Fruit fly (Drosophila melanogaster) whole organism, embryonic: ENCODE measurements around the gene pyd.
A peak's percentile ranks its signal among the peaks of the same experiment; 100 is the strongest.

Experiments used
- Aef1 ChIP-seq: fragments of 200-800 bp; sonication (Bioruptor generic); IDR thresholded peaks from 3 replicates; pipeline ENCODE4 v1.3.6; 2022; ENCODE audit warnings: missing biosample characterization, missing genetic modification characterization
- Blimp-1 ChIP-seq: fragments of 200-800 bp; sonication (Bioruptor generic); optimal IDR thresholded peaks from 3 replicates; lab custom pipeline; 2018; ENCODE audit warnings: missing biosample characterization, missing genetic modification characterization, mild to moderate bottlenecking, moderate library complexity, missing genetic modification reagents
- CG14014 ChIP-seq: fragments of 200-800 bp; sonication (Bioruptor generic); IDR thresholded peaks from 2 replicates; pipeline ENCODE4 v1.3.6; 2022; ENCODE audit warnings: missing biosample characterization, missing genetic modification characterization
- CG14050 ChIP-seq: fragments of 200-800 bp; sonication (Bioruptor generic); IDR thresholded peaks from 3 replicates; pipeline ENCODE4 v1.3.6; 2022; ENCODE audit warnings: missing biosample characterization, missing genetic modification characterization
- CG15011 ChIP-seq: fragments of 200-800 bp; sonication (Bioruptor generic); optimal IDR thresholded peaks from 3 replicates; lab custom pipeline; 2018; ENCODE audit warnings: missing biosample characterization, mild to moderate bottlenecking, missing genetic modification characterization
- CG16813 ChIP-seq: fragments of 200-800 bp; sonication (Bioruptor generic); IDR thresholded peaks from 3 replicates; pipeline ENCODE4 v1.3.6; 2022; ENCODE audit warnings: missing biosample characterization, missing genetic modification characterization; ENCODE audit not compliant: partially characterized antibody
- CG1832 ChIP-seq: fragments of 200-800 bp; sonication (Bioruptor generic); optimal IDR thresholded peaks from 2 replicates; lab custom pipeline; 2017; ENCODE audit warnings: missing biosample characterization, mild to moderate bottlenecking, missing genetic modification characterization, inconsistent platforms
- CG2116 ChIP-seq: fragments of 200-800 bp; sonication (Bioruptor generic); optimal IDR thresholded peaks from 3 replicates; lab custom pipeline; 2018; ENCODE audit warnings: missing biosample characterization, mild to moderate bottlenecking, missing genetic modification characterization
- CG2712 ChIP-seq: fragments of 200-800 bp; optimal IDR thresholded peaks from 3 replicates; lab custom pipeline; 2019; ENCODE audit warnings: missing biosample characterization, mild to moderate bottlenecking, missing genetic modification characterization, moderate library complexity
- CG4424 ChIP-seq: fragments of 200-800 bp; sonication (Bioruptor generic); optimal IDR thresholded peaks from 3 replicates; lab custom pipeline; 2016; ENCODE audit warnings: missing biosample characterization, missing genetic modification characterization
- CG6175 ChIP-seq: fragments of 200-800 bp; sonication (Bioruptor generic); IDR thresholded peaks from 3 replicates; pipeline ENCODE4 v1.3.6; 2022; ENCODE audit warnings: missing biosample characterization, missing genetic modification characterization
- CG6854 ChIP-seq: fragments of 200-800 bp; sonication (Bioruptor generic); optimal IDR thresholded peaks from 3 replicates; lab custom pipeline; 2017; ENCODE audit warnings: missing biosample characterization, mild to moderate bottlenecking, missing genetic modification characterization
- CG8944 ChIP-seq: fragments of 200-800 bp; sonication (Bioruptor generic); optimal IDR thresholded peaks from 3 replicates; lab custom pipeline; 2016; ENCODE audit warnings: missing biosample characterization, missing genetic modification characterization
- CG9876 ChIP-seq: fragments of 200-800 bp; sonication (Bioruptor generic); optimal IDR thresholded peaks from 2 replicates; lab custom pipeline; 2016; ENCODE audit warnings: missing biosample characterization, missing genetic modification characterization
- Dip3 ChIP-seq: fragments of 200-800 bp; sonication (Bioruptor generic); optimal IDR thresholded peaks from 3 replicates; lab custom pipeline; 2016; ENCODE audit warnings: missing biosample characterization, missing genetic modification characterization
- Ets65A ChIP-seq: fragments of 200-800 bp; sonication (Bioruptor generic); peaks from one replicate; lab custom pipeline; 2016; ENCODE audit warnings: missing biosample characterization, missing genetic modification characterization
- Gug ChIP-seq: fragments of 200-800 bp; sonication (Bioruptor generic); IDR thresholded peaks from 4 replicates; pipeline ENCODE4 v1.3.6; 2022; ENCODE audit warnings: missing biosample characterization, missing genetic modification characterization
- HLH54F ChIP-seq: fragments of 200-800 bp; sonication (Bioruptor generic); optimal IDR thresholded peaks from 3 replicates; lab custom pipeline; 2016; ENCODE audit warnings: missing biosample characterization, missing genetic modification characterization
- HmgD ChIP-seq: fragments of 200-800 bp; sonication (Bioruptor generic); optimal IDR thresholded peaks from 3 replicates; lab custom pipeline; 2016; ENCODE audit warnings: missing biosample characterization, missing genetic modification characterization
- Hmr ChIP-seq: fragments of 200-800 bp; sonication (Bioruptor generic); optimal IDR thresholded peaks from 3 replicates; lab custom pipeline; 2017; ENCODE audit warnings: mild to moderate bottlenecking, missing biosample characterization, missing genetic modification reagents, missing genetic modification characterization
- Nf-YB ChIP-seq: fragments of 200-800 bp; sonication (Bioruptor generic); optimal IDR thresholded peaks from 3 replicates; lab custom pipeline; 2019; ENCODE audit warnings: missing biosample characterization, mild to moderate bottlenecking, missing genetic modification characterization, moderate library complexity
- PHDP ChIP-seq: fragments of 200-800 bp; sonication (Bioruptor generic); optimal IDR thresholded peaks from 3 replicates; lab custom pipeline; 2018; ENCODE audit warnings: missing biosample characterization, mild to moderate bottlenecking, missing genetic modification characterization, moderate library complexity
- Rx ChIP-seq: fragments of 200-800 bp; sonication (Bioruptor generic); IDR thresholded peaks from 2 replicates; pipeline ENCODE4 v1.3.6; 2022; ENCODE audit warnings: missing biosample characterization, missing genetic modification characterization
- Sox100B ChIP-seq: fragments of 200-800 bp; sonication (Bioruptor generic); optimal IDR thresholded peaks from 3 replicates; lab custom pipeline; 2018; ENCODE audit warnings: missing biosample characterization, mild to moderate bottlenecking, missing genetic modification characterization
- Vsx1 ChIP-seq: fragments of 200-800 bp; sonication (Bioruptor generic); optimal IDR thresholded peaks from 2 replicates; lab custom pipeline; 2017; ENCODE audit warnings: missing biosample characterization, mild to moderate bottlenecking, missing genetic modification characterization, missing genetic modification reagents
- Xbp1 ChIP-seq: fragments of 200-800 bp; sonication (Bioruptor generic); optimal IDR thresholded peaks from 3 replicates; lab custom pipeline; 2016; ENCODE audit warnings: missing biosample characterization, mild to moderate bottlenecking, missing genetic modification characterization
- abd-A ChIP-seq: fragments of 200-800 bp; sonication (Bioruptor generic); optimal IDR thresholded peaks from 3 replicates; lab custom pipeline; 2019; ENCODE audit warnings: missing biosample characterization, mild to moderate bottlenecking, missing genetic modification characterization, moderate library complexity
- az2 ChIP-seq: fragments of 200-800 bp; sonication (Bioruptor generic); optimal IDR thresholded peaks from 3 replicates; lab custom pipeline; 2016; ENCODE audit warnings: missing biosample characterization, missing genetic modification characterization
- bab2 ChIP-seq: fragments of 200-800 bp; sonication (Bioruptor generic); optimal IDR thresholded peaks from 2 replicates; lab custom pipeline; 2016; ENCODE audit warnings: missing biosample characterization, missing genetic modification characterization
- br ChIP-seq: fragments of >200 bp; optimal IDR thresholded peaks from 2 replicates; lab custom pipeline; 2017
- cad ChIP-seq: fragments of >200 bp; optimal IDR thresholded peaks from 2 replicates; lab custom pipeline; 2017; ENCODE audit warnings: missing biosample characterization, missing genetic modification characterization
- da ChIP-seq: fragments of 200-800 bp; sonication (Bioruptor generic); optimal IDR thresholded peaks from 2 replicates; lab custom pipeline; 2016; ENCODE audit warnings: missing biosample characterization, missing genetic modification characterization
- dati ChIP-seq: fragments of 200-800 bp; sonication (Bioruptor generic); IDR thresholded peaks from 2 replicates; pipeline ENCODE4 v1.3.6; 2022; ENCODE audit warnings: missing biosample characterization, missing genetic modification characterization
- dm ChIP-seq: fragments of 200-800 bp; sonication (Bioruptor generic); optimal IDR thresholded peaks from 3 replicates; lab custom pipeline; 2016; ENCODE audit warnings: missing biosample characterization, missing genetic modification characterization
- exex ChIP-seq: fragments of 200-800 bp; sonication (Bioruptor generic); optimal IDR thresholded peaks from 4 replicates; lab custom pipeline; 2018; ENCODE audit warnings: missing biosample characterization, mild to moderate bottlenecking, missing genetic modification characterization, moderate library complexity
- gem ChIP-seq: fragments of 200-800 bp; sonication (Bioruptor generic); optimal IDR thresholded peaks from 2 replicates; lab custom pipeline; 2019; ENCODE audit warnings: missing biosample characterization, mild to moderate bottlenecking, missing genetic modification characterization, moderate library complexity
- gt ChIP-seq: fragments of 200-800 bp; sonication (Bioruptor generic); IDR thresholded peaks from 2 replicates; pipeline ENCODE4 v1.3.6; 2022; ENCODE audit warnings: missing biosample characterization, missing genetic modification characterization
- hth ChIP-seq: fragments of >200 bp; optimal IDR thresholded peaks from 2 replicates; lab custom pipeline; 2017; ENCODE audit warnings: inconsistent platforms
- inv ChIP-seq: fragments of 200-800 bp; sonication (Bioruptor generic); IDR thresholded peaks from 2 replicates; pipeline ENCODE4 v1.3.6; 2022; ENCODE audit warnings: missing biosample characterization, missing genetic modification characterization; ENCODE audit not compliant: partially characterized antibody
- kni ChIP-seq: fragments of 200-800 bp; sonication (Bioruptor generic); optimal IDR thresholded peaks from 3 replicates; lab custom pipeline; 2017; ENCODE audit warnings: mild to moderate bottlenecking, missing biosample characterization, missing genetic modification reagents, missing genetic modification characterization
- lbe ChIP-seq: fragments of 200-800 bp; sonication (Bioruptor generic); optimal IDR thresholded peaks from 2 replicates; lab custom pipeline; 2016; ENCODE audit warnings: missing biosample characterization, mild to moderate bottlenecking, missing genetic modification characterization
- nau ChIP-seq: fragments of 200-800 bp; sonication (Bioruptor generic); optimal IDR thresholded peaks from 3 replicates; lab custom pipeline; 2017; ENCODE audit warnings: missing biosample characterization, mild to moderate bottlenecking, missing genetic modification characterization, missing genetic modification reagents
- pan ChIP-seq, 4 experiments: fragments of >200 bp in 3 of 4; fragments of 200-800 bp in 1 of 4; sonication (Bioruptor generic) in 1 of 4; optimal IDR thresholded peaks in 3 of 4; IDR thresholded peaks in 1 of 4; 2 replicates each; pipeline versions ENCODE4 v1.3.6 to Lab custom; 2017 to 2022; ENCODE audit warnings: missing biosample characterization in 2 of 4, missing genetic modification characterization in 2 of 4, mixed read lengths in 1 of 4
- peb ChIP-seq: fragments of 200-800 bp; sonication (Bioruptor generic); IDR thresholded peaks from 2 replicates; pipeline ENCODE4 v1.3.6; 2022; ENCODE audit warnings: missing biosample characterization, missing genetic modification characterization
- row ChIP-seq: fragments of 200-800 bp; sonication (Bioruptor generic); IDR thresholded peaks from 3 replicates; pipeline ENCODE4 v1.3.6; 2022; ENCODE audit warnings: missing biosample characterization, missing genetic modification characterization
- sd ChIP-seq: fragments of 200-800 bp; sonication (Bioruptor generic); optimal IDR thresholded peaks from 3 replicates; lab custom pipeline; 2018; ENCODE audit warnings: missing biosample characterization, mild to moderate bottlenecking, missing genetic modification characterization, moderate library complexity
- sob ChIP-seq: fragments of 200-800 bp; sonication (Bioruptor generic); IDR thresholded peaks from 2 replicates; pipeline ENCODE4 v1.3.6; 2022; ENCODE audit warnings: missing biosample characterization, missing genetic modification characterization
- trh ChIP-seq: fragments of 200-800 bp; sonication (Bioruptor generic); optimal IDR thresholded peaks from 2 replicates; lab custom pipeline; 2016; ENCODE audit warnings: missing biosample characterization, missing genetic modification characterization
- ttk ChIP-seq: fragments of 200-800 bp; sonication (Bioruptor generic); IDR thresholded peaks from 2 replicates; pipeline ENCODE4 v2.1.2; 2022; ENCODE audit warnings: missing biosample characterization, missing genetic modification characterization
- wek ChIP-seq: fragments of 200-800 bp; sonication (Bioruptor generic); optimal IDR thresholded peaks from 3 replicates; lab custom pipeline; 2018; ENCODE audit warnings: missing biosample characterization, mild to moderate bottlenecking, missing genetic modification characterization, moderate library complexity
- zfh1 ChIP-seq: fragments of 200-800 bp; sonication (Bioruptor generic); IDR thresholded peaks from 3 replicates; pipeline ENCODE4 v1.3.6; 2022; ENCODE audit warnings: missing biosample characterization, missing genetic modification characterization

The pyd gene

dm6 chr3R:8819551-8820057, 112.1 kb downstream of the pyd start (continued):
- TF ChIP-seq gt (GFP tag; lab: Robert Waterston, UW) (peak; percentile 43; the same call in 1 of the 2 replicates), CG2712 (tag; lab: Kevin White, UChicago) (no peak), Blimp-1 (GFP tag; lab: Kevin White, UChicago) (no peak), dm (GFP tag; lab: Kevin White, UChicago) (no peak), trh (GFP tag; lab: Kevin White, UChicago) (no peak), PHDP (tag; lab: Kevin White, UChicago) (peak; percentile 48), bab2 (GFP tag; lab: Kevin White, UChicago) (no peak), ttk (GFP tag; lab: Robert Waterston, UW) (no peak), Vsx1 (no peak), Nf-YB (GFP tag; lab: Kevin White, UChicago) (no peak), HmgD (no peak), HLH54F (no peak), CG14014 (GFP tag; lab: Robert Waterston, UW) (peak; percentile 63; the same call in 1 of the 2 replicates), sob (0 out of 2 replicates have a peak, but pooled peaks have one; percentile 67), Sox100B (GFP tag; lab: Kevin White, UChicago) (no peak), CG1832 (no peak), CG9876 (no peak), lbe (GFP tag; lab: Kevin White, UChicago) (peak; percentile 11), br (lab: Kevin White, UChicago) (no peak), sd (tag; lab: Kevin White, UChicago) (peak; percentile 66), CG2116 (GFP tag; lab: Kevin White, UChicago) (no peak), peb (GFP tag; lab: Robert Waterston, UW) (no peak), CG8944 (GFP tag; lab: Kevin White, UChicago) (no peak), exex (tag; lab: Kevin White, UChicago) (no peak), inv (GFP tag; lab: Robert Waterston, UW) (no peak), abd-A (tag; lab: Kevin White, UChicago) (peak; percentile 26), az2 (GFP tag; lab: Kevin White, UChicago) (no peak), Xbp1 (no peak), CG15011 (peak; percentile 34), Hmr (peak; percentile 48), CG6854 (GFP tag; lab: Kevin White, UChicago) (no peak), cad (GFP tag; lab: Kevin White, UChicago) (no peak), da (no peak), hth (lab: Kevin White, UChicago) (no peak), nau (GFP tag; lab: Kevin White, UChicago) (peak; percentile 20), CG14050 (GFP tag; lab: Robert Waterston, UW) (no peak), Aef1 (GFP tag; lab: Robert Waterston, UW) (no peak), kni (GFP tag; lab: Kevin White, UChicago) (peak; percentile 26), CG4424 (GFP tag; lab: Kevin White, UChicago) (no peak), zfh1 (GFP tag; lab: Robert Waterston, UW) (peak; percentile 34; the same call in 1 of the 3 replicates), pan (optimal IDR thresholded peaks at IDR 0.05; lab: Kevin White, UChicago) (no peak), pan (GFP tag; optimal IDR thresholded peaks at IDR 0.05 in 1 of 2, IDR thresholded peaks at IDR 0.05 in 1 of 2) (no peak), dati (GFP tag; lab: Robert Waterston, UW) (no peak), Ets65A (GFP tag; lab: Kevin White, UChicago) (no peak), Dip3 (GFP tag; lab: Kevin White, UChicago) (peak; percentile 13), Rx (GFP tag; lab: Robert Waterston, UW) (no peak), gem (tag; lab: Kevin White, UChicago) (no peak), row (GFP tag; lab: Robert Waterston, UW) (peak; percentile 23; the same call in 1 of the 3 replicates), wek (GFP tag; lab: Kevin White, UChicago) (no peak), CG16813 (GFP tag; lab: Robert Waterston, UW) (no peak), Gug (GFP tag; lab: Robert Waterston, UW) (no peak), CG6175 (GFP tag; lab: Robert Waterston, UW) (peak; percentile 37; the same call in 1 of the 3 replicates)
